Worm (Caenorhabditis elegans) whole organism, late embryonic: ENCODE data around the gene str-209.

Experiments used
- C08G9.2 ChIP-seq: sonication (generic microtip); optimal IDR thresholded peaks from 2 replicates; lab custom pipeline; 2016; ENCODE audit warnings: mild to moderate bottlenecking, missing genetic modification characterization, moderate library complexity, missing compliant biosample characterization
- F13H6.1 ChIP-seq: sonication (generic microtip); optimal IDR thresholded peaks from 2 replicates; lab custom pipeline; 2016; ENCODE audit warnings: missing genetic modification characterization, missing compliant biosample characterization
- K02D7.2 ChIP-seq: sonication (generic microtip); optimal IDR thresholded peaks from 2 replicates; lab custom pipeline; 2017; ENCODE audit warnings: mild to moderate bottlenecking, missing genetic modification characterization, missing compliant biosample characterization
- K09A11.1 ChIP-seq: sonication (generic microtip); optimal IDR thresholded peaks from 2 replicates; lab custom pipeline; 2017; ENCODE audit warnings: antibody characterized with exemption, mild to moderate bottlenecking, missing genetic modification characterization, missing compliant biosample characterization; ENCODE audit not compliant: insufficient read depth
- T23F11.4 ChIP-seq: fragments of 200-800 bp; sonication (Bioruptor generic); optimal IDR thresholded peaks from 2 replicates; lab custom pipeline; 2018; ENCODE audit warnings: mild to moderate bottlenecking, missing genetic modification characterization, missing compliant biosample characterization
- ahr-1 ChIP-seq: sonication (generic microtip); optimal IDR thresholded peaks from 2 replicates; lab custom pipeline; 2016; ENCODE audit warnings: missing genetic modification characterization, missing compliant biosample characterization
- ama-1 ChIP-seq: fragments of 150-350 bp; optimal IDR thresholded peaks from 2 replicates; lab custom pipeline; 2014
- ceh-19 ChIP-seq: fragments of 200-800 bp; sonication (Bioruptor generic); optimal IDR thresholded peaks from 2 replicates; lab custom pipeline; 2018; ENCODE audit warnings: mild to moderate bottlenecking, missing genetic modification characterization, missing compliant biosample characterization
- ceh-2 ChIP-seq: sonication (generic microtip); optimal IDR thresholded peaks from 2 replicates; lab custom pipeline; 2016; ENCODE audit warnings: missing genotype, missing genetic modification characterization, missing compliant biosample characterization
- ceh-22 ChIP-seq: sonication (generic microtip); optimal IDR thresholded peaks from 2 replicates; lab custom pipeline; 2017; ENCODE audit warnings: missing biosample characterization, missing genetic modification characterization
- ceh-24 ChIP-seq: sonication (generic microtip); optimal IDR thresholded peaks from 2 replicates; lab custom pipeline; 2016; ENCODE audit warnings: mild to moderate bottlenecking, missing genetic modification characterization, missing compliant biosample characterization
- ceh-30 ChIP-seq: fragments of 150-350 bp; optimal IDR thresholded peaks from 2 replicates; lab custom pipeline; 2014; ENCODE audit warnings: missing biosample characterization, missing genetic modification characterization
- ceh-31 ChIP-seq: sonication (generic microtip); optimal IDR thresholded peaks from 2 replicates; lab custom pipeline; 2016; ENCODE audit warnings: missing genetic modification characterization, missing compliant biosample characterization
- ceh-34 ChIP-seq: sonication (generic microtip); optimal IDR thresholded peaks from 2 replicates; lab custom pipeline; 2016; ENCODE audit warnings: mild to moderate bottlenecking, missing genetic modification characterization, missing compliant biosample characterization
- ceh-45 ChIP-seq: fragments of 200-800 bp; sonication (Bioruptor generic); IDR thresholded peaks from 2 replicates; pipeline ENCODE4 v1.3.6; 2022; ENCODE audit warnings: missing genetic modification reagents, missing genetic modification characterization, missing compliant biosample characterization
- ceh-48 ChIP-seq: sonication (generic microtip); optimal IDR thresholded peaks from 2 replicates; lab custom pipeline; 2016; ENCODE audit warnings: missing genetic modification characterization, inconsistent platforms, missing compliant biosample characterization
- dmd-4 ChIP-seq: sonication (generic microtip); optimal IDR thresholded peaks from 2 replicates; lab custom pipeline; 2016; ENCODE audit warnings: borderline replicate concordance, missing genetic modification characterization, missing compliant biosample characterization
- elt-2 ChIP-seq: sonication (generic microtip); optimal IDR thresholded peaks from 2 replicates; lab custom pipeline; 2016; ENCODE audit warnings: missing genetic modification reagents, missing genetic modification characterization, missing compliant biosample characterization
- elt-4 ChIP-seq: sonication (generic microtip); optimal IDR thresholded peaks from 2 replicates; lab custom pipeline; 2016; ENCODE audit warnings: missing genetic modification characterization, missing compliant biosample characterization
- fkh-6 ChIP-seq: sonication (generic microtip); optimal IDR thresholded peaks from 2 replicates; lab custom pipeline; 2016; ENCODE audit warnings: missing genetic modification characterization, missing compliant biosample characterization
- gmeb-2 ChIP-seq: sonication (generic microtip); optimal IDR thresholded peaks from 2 replicates; lab custom pipeline; 2016; ENCODE audit warnings: missing genetic modification characterization, inconsistent platforms, missing compliant biosample characterization
- hlh-13 ChIP-seq: fragments of 200-800 bp; sonication (Bioruptor generic); optimal IDR thresholded peaks from 2 replicates; lab custom pipeline; 2018; ENCODE audit warnings: mild to moderate bottlenecking, missing genetic modification characterization, missing compliant biosample characterization
- hlh-15 ChIP-seq: sonication (generic microtip); optimal IDR thresholded peaks from 2 replicates; lab custom pipeline; 2016; ENCODE audit warnings: missing genetic modification characterization, missing compliant biosample characterization
- hlh-8 ChIP-seq: sonication (generic microtip); optimal IDR thresholded peaks from 2 replicates; lab custom pipeline; 2016; ENCODE audit warnings: missing genotype, missing genetic modification characterization, missing compliant biosample characterization
- nfya-1 ChIP-seq: sonication (generic microtip); optimal IDR thresholded peaks from 2 replicates; lab custom pipeline; 2017; ENCODE audit warnings: missing genetic modification characterization, mild to moderate bottlenecking, missing compliant biosample characterization, antibody characterized with exemption, moderate library complexity
- nhr-232 ChIP-seq: sonication (generic microtip); optimal IDR thresholded peaks from 2 replicates; lab custom pipeline; 2016; ENCODE audit warnings: missing genetic modification characterization, missing compliant biosample characterization
- pag-3 ChIP-seq: sonication (generic microtip); optimal IDR thresholded peaks from 2 replicates; lab custom pipeline; 2016; ENCODE audit warnings: missing compliant biosample characterization, missing genetic modification characterization, borderline replicate concordance
- pat-9 ChIP-seq: fragments of 200-800 bp; sonication (Bioruptor generic); optimal IDR thresholded peaks from 2 replicates; lab custom pipeline; 2018; ENCODE audit warnings: mild to moderate bottlenecking, missing genetic modification characterization, moderate library complexity, missing compliant biosample characterization
- pax-1 ChIP-seq: fragments of 150-350 bp; optimal IDR thresholded peaks from 2 replicates; lab custom pipeline; 2014; ENCODE audit warnings: missing biosample characterization, missing genetic modification characterization
- pha-4 ChIP-seq: fragments of 150-350 bp; optimal IDR thresholded peaks from 2 replicates; lab custom pipeline; 2018; ENCODE audit warnings: missing biosample characterization, missing genetic modification reagents, missing genetic modification characterization
- pqm-1 ChIP-seq: sonication (generic microtip); optimal IDR thresholded peaks from 2 replicates; lab custom pipeline; 2016; ENCODE audit warnings: missing genetic modification characterization, missing compliant biosample characterization
- rnt-1 ChIP-seq: sonication (generic microtip); optimal IDR thresholded peaks from 2 replicates; lab custom pipeline; 2016; ENCODE audit warnings: missing genetic modification characterization, missing compliant biosample characterization
- sox-2 ChIP-seq: fragments of 200-800 bp; sonication (Bioruptor generic); IDR thresholded peaks from 2 replicates; pipeline ENCODE4 v1.3.6; 2022; ENCODE audit warnings: missing genetic modification reagents, missing genetic modification characterization, missing compliant biosample characterization
- syd-9 ChIP-seq: sonication (generic microtip); optimal IDR thresholded peaks from 2 replicates; lab custom pipeline; 2016; ENCODE audit warnings: mild to moderate bottlenecking, missing genetic modification characterization, moderate library complexity, missing compliant biosample characterization
- tbx-2 ChIP-seq: sonication (generic microtip); optimal IDR thresholded peaks from 2 replicates; lab custom pipeline; 2016; ENCODE audit warnings: missing genetic modification characterization, missing compliant biosample characterization
- unc-55 ChIP-seq: sonication (generic microtip); optimal IDR thresholded peaks from 2 replicates; lab custom pipeline; 2017; ENCODE audit warnings: missing biosample characterization, missing genetic modification reagents, missing genetic modification characterization

The str-209 gene

ce11 chrV:4975140-4975539 lies 26.4 kb downstream of the str-209 start, which contains the start of gene F26G5.1:
Gene F26G5.1, plus strand, starts transcription at chrV:4975478.
- TF ChIP-seq ceh-22 (tag; lab: Kevin White, UChicago), result no peak
- TF ChIP-seq hlh-13 (GFP tag; lab: Kevin White, UChicago), result no peak
- TF ChIP-seq syd-9 (tag; lab: Kevin White, UChicago), result no peak
- TF ChIP-seq fkh-6 (tag; lab: Kevin White, UChicago), result no peak
- no peak for TF ChIP-seq ceh-2 (tag; lab: Kevin White, UChicago)
- TF ChIP-seq gmeb-2 (tag; lab: Kevin White, UChicago), result no peak
- no peak for TF ChIP-seq nhr-232
- TF ChIP-seq pha-4 (tag; lab: Kevin White, UChicago), result no peak
- no peak for TF ChIP-seq F13H6.1
- no peak for TF ChIP-seq ceh-19 (GFP tag; lab: Kevin White, UChicago)
- no peak for TF ChIP-seq ceh-48 (tag; lab: Kevin White, UChicago)
- TF ChIP-seq elt-4 (tag; lab: Kevin White, UChicago), result no peak

ce11 chrV:4977539-4977938 lies 28.8 kb downstream of the str-209 start:
- TF ChIP-seq C08G9.2 (tag; lab: Kevin White, UChicago), result no peak
- TF ChIP-seq T23F11.4 (GFP tag; lab: Kevin White, UChicago), result no peak
- TF ChIP-seq pag-3 (tag; lab: Kevin White, UChicago), result no peak
- TF ChIP-seq dmd-4 (tag; lab: Kevin White, UChicago), result no peak
- no peak for TF ChIP-seq nfya-1 (tag; lab: Kevin White, UChicago)
- no peak for TF ChIP-seq nhr-232
- no peak for TF ChIP-seq sox-2
- no peak for TF ChIP-seq ceh-34 (tag; lab: Kevin White, UChicago)
- TF ChIP-seq ceh-31 (tag; lab: Kevin White, UChicago), result no peak
- no peak for TF ChIP-seq ceh-19 (GFP tag; lab: Kevin White, UChicago)
- no peak for TF ChIP-seq ama-1 (lab: Kevin White, UChicago)
- TF ChIP-seq K09A11.1 (tag; lab: Kevin White, UChicago), result no peak
- TF ChIP-seq pqm-1 (tag; lab: Kevin White, UChicago), result no peak
- no peak for TF ChIP-seq F13H6.1
- TF ChIP-seq hlh-8 (tag; lab: Kevin White, UChicago), result no peak

DNA sequence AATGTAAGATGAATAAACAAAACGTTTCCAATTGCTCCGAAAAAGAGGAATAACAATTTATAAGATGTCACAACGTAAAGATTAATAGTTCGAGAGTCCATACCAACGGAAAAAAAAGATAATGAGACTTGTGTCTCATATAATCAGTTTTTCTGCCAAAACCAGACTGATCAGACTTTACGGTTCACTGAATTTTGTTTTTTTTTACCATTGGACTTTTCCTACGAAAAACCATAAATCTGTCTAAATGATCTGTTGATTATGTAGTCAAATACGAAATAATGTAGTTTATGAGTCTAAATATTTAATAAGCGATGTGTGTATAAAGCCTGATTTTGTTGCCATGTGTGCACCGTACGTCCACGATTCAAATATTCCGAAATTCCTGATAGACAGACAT lies 30.3 kb downstream of the str-209 start, which contains the start of gene srsx-11:
srsx-11 (minus strand) TSS at position 101 of the 400 bp plus-strand sequence.
- TF ChIP-seq pax-1 (tag; lab: Kevin White, UChicago) (no peak), unc-55 (no peak), pqm-1 (tag; lab: Kevin White, UChicago) (no peak), K02D7.2 (no peak), ceh-34 (tag; lab: Kevin White, UChicago) (no peak), elt-2 (tag; lab: Kevin White, UChicago) (no peak), ahr-1 (tag; lab: Kevin White, UChicago) (no peak), hlh-15 (tag; lab: Kevin White, UChicago) (no peak), ceh-45 (GFP tag; lab: Robert Waterston, UW) (no peak), ceh-31 (tag; lab: Kevin White, UChicago) (no peak), tbx-2 (no peak), K09A11.1 (tag; lab: Kevin White, UChicago) (no peak)

DNA sequence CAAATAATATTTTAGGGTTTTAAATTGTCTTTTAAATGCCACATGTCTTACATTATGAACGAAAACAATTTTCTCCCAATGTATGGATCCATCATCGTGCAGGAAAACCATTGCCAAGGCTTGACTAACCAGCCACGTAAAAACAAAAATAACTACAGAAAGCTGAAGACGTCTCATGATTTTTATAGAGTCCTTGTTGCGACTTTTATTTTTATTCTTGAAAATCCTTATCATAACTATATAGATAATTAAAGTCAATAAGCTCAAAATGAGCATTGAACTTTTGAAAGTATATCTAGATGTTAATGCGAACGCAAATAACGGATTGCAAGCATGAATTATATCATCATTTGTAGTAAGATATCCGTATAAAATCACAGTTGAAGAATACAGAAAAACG lies 31.4 kb downstream of the str-209 start:
- TF ChIP-seq rnt-1 (tag; lab: Kevin White, UChicago), result no peak
- TF ChIP-seq ceh-48 (tag; lab: Kevin White, UChicago), result no peak
- TF ChIP-seq ceh-24 (tag; lab: Kevin White, UChicago), result no peak
- TF ChIP-seq pag-3 (tag; lab: Kevin White, UChicago), result no peak
- no peak for TF ChIP-seq pat-9
- TF ChIP-seq ceh-2 (tag; lab: Kevin White, UChicago), result no peak
- no peak for TF ChIP-seq hlh-13 (GFP tag; lab: Kevin White, UChicago)
- TF ChIP-seq ceh-30 (tag; lab: Kevin White, UChicago), result no peak
